Worm (Caenorhabditis elegans): ENCODE data around the gene D2096.13.

- TF ChIP-seq cog-1 (tag; optimal IDR thresholded peaks at IDR 0.05), result no peak
- TF ChIP-seq flt-1 (GFP tag; IDR thresholded peaks at IDR 0.05), result no peak
Observed at ce11 chrIV:8360817-8361216, 2.4 kb upstream of the D2096.13 start, which contains the start of gene sqv-1.

Measured in whole organism, midembryonic.